Comparison of ENCODE assay signal across 1 fruit fly cellular context in genomic region chr2L:8029160-8029852, dm6.
A peak's percentile ranks its signal among the peaks of the same experiment; 100 is the strongest.
TF ChIP-seq lines count a peak whose summit lies in the region.

TSS of gene baf (plus strand) at chr2L:8029462.

TF ChIP-seq in whole organism, embryonic, 481 proteins besides CTCF, POLR2A, EP300 and RAD21 (continued from another document):
- TF ChIP-seq emc (GFP tag; optimal IDR thresholded peaks at IDR 0.05; lab: Kevin White, UChicago) = no peak
- no peak for TF ChIP-seq CG31441 (GFP tag; IDR thresholded peaks at IDR 0.05; lab: Robert Waterston, UW)
- no peak for TF ChIP-seq CG8924 (tag; optimal IDR thresholded peaks at IDR 0.05; lab: Kevin White, UChicago)
- TF ChIP-seq her (GFP tag; optimal IDR thresholded peaks at IDR 0.05; lab: Kevin White, UChicago) = peak; percentile 94
- TF ChIP-seq Blimp-1 (GFP tag; optimal IDR thresholded peaks at IDR 0.05; lab: Kevin White, UChicago) = no peak
- TF ChIP-seq CG1647 (GFP tag; optimal IDR thresholded peaks at IDR 0.05; lab: Kevin White, UChicago) = no peak
- TF ChIP-seq knrl (GFP tag; IDR thresholded peaks at IDR 0.05; lab: Robert Waterston, UW; ENCODE audit: partially characterized antibody) = peak; percentile 54; the same call in 2 of the 3 replicates
- TF ChIP-seq Dad (GFP tag; optimal IDR thresholded peaks at IDR 0.05; lab: Kevin White, UChicago) = no peak
- no peak for TF ChIP-seq Sox100B (GFP tag; optimal IDR thresholded peaks at IDR 0.05; lab: Kevin White, UChicago)
- TF ChIP-seq Oaz (GFP tag; IDR thresholded peaks at IDR 0.05; lab: Robert Waterston, UW) = no peak
- TF ChIP-seq ERR (GFP tag; optimal IDR thresholded peaks at IDR 0.05; lab: Kevin White, UChicago) = no peak
- TF ChIP-seq CG34422 (GFP tag; IDR thresholded peaks at IDR 0.05; lab: Robert Waterston, UW) = peak; percentile 47; the same call in 1 of the 3 replicates
- no peak for TF ChIP-seq bigmax (GFP tag; optimal IDR thresholded peaks at IDR 0.05; lab: Kevin White, UChicago)
- TF ChIP-seq Dref (GFP tag; IDR thresholded peaks at IDR 0.05; lab: Robert Waterston, UW) = no peak
- no peak for TF ChIP-seq CG16863 (GFP tag; optimal IDR thresholded peaks at IDR 0.05; lab: Kevin White, UChicago)
- no peak for TF ChIP-seq HLH3B (GFP tag; IDR thresholded peaks at IDR 0.05; lab: Robert Waterston, UW)
- TF ChIP-seq CG2678 (tag; optimal IDR thresholded peaks at IDR 0.05; lab: Kevin White, UChicago) = no peak
- no peak for TF ChIP-seq vvl (GFP tag; IDR thresholded peaks at IDR 0.05; lab: Robert Waterston, UW)
- no peak for TF ChIP-seq hbn (GFP tag; IDR thresholded peaks at IDR 0.05; lab: Robert Waterston, UW; ENCODE audit: partially characterized antibody)
- TF ChIP-seq CG11560 (tag; IDR thresholded peaks at IDR 0.05; lab: Robert Waterston, UW) = no peak
- TF ChIP-seq B-H2 (GFP tag; optimal IDR thresholded peaks at IDR 0.05; lab: Kevin White, UChicago) = no peak
- no peak for TF ChIP-seq CG3163 (GFP tag; optimal IDR thresholded peaks at IDR 0.05; lab: Kevin White, UChicago)
- no peak for TF ChIP-seq HLH4C (GFP tag; IDR thresholded peaks at IDR 0.05; lab: Robert Waterston, UW; ENCODE audit: partially characterized antibody)
- TF ChIP-seq CG43689 (GFP tag; IDR thresholded peaks at IDR 0.05; lab: Robert Waterston, UW) = no peak
- no peak for TF ChIP-seq Antp (GFP tag; optimal IDR thresholded peaks at IDR 0.05; lab: Kevin White, UChicago)
- TF ChIP-seq CG10209 (GFP tag; optimal IDR thresholded peaks at IDR 0.05; lab: Kevin White, UChicago) = no peak
- no peak for TF ChIP-seq pros (GFP tag; optimal IDR thresholded peaks at IDR 0.05; lab: Kevin White, UChicago)
- TF ChIP-seq CG13123 (GFP tag; optimal IDR thresholded peaks at IDR 0.05; lab: Kevin White, UChicago) = no peak
- TF ChIP-seq bab2 (GFP tag; optimal IDR thresholded peaks at IDR 0.05; lab: Kevin White, UChicago) = no peak
- no peak for TF ChIP-seq CG14441 (GFP tag; IDR thresholded peaks at IDR 0.05; lab: Robert Waterston, UW)
- peak; percentile 68 for TF ChIP-seq E2f2 (GFP tag; IDR thresholded peaks at IDR 0.05; lab: Robert Waterston, UW)
- TF ChIP-seq Ets65A (GFP tag; lab: Kevin White, UChicago) = no peak
- no peak for TF ChIP-seq CG6689 (GFP tag; IDR thresholded peaks at IDR 0.05; lab: Robert Waterston, UW)
- no peak for TF ChIP-seq sc (optimal IDR thresholded peaks at IDR 0.05; lab: Kevin White, UChicago)
- TF ChIP-seq sc (GFP tag; optimal IDR thresholded peaks at IDR 0.05; lab: Kevin White, UChicago) = no peak
- TF ChIP-seq CG10543 (GFP tag; optimal IDR thresholded peaks at IDR 0.05; lab: Kevin White, UChicago) = no peak
- no peak for TF ChIP-seq Sry-δ (GFP tag; optimal IDR thresholded peaks at IDR 0.05; lab: Kevin White, UChicago)
- TF ChIP-seq CG1529 (GFP tag; optimal IDR thresholded peaks at IDR 0.05; lab: Kevin White, UChicago) = no peak
TF ChIP-seq in whole organism, embryonic: peak in this region for 60.
